Fruit fly (Drosophila melanogaster): ENCODE results near the gene bam.

bam gene

DNA sequence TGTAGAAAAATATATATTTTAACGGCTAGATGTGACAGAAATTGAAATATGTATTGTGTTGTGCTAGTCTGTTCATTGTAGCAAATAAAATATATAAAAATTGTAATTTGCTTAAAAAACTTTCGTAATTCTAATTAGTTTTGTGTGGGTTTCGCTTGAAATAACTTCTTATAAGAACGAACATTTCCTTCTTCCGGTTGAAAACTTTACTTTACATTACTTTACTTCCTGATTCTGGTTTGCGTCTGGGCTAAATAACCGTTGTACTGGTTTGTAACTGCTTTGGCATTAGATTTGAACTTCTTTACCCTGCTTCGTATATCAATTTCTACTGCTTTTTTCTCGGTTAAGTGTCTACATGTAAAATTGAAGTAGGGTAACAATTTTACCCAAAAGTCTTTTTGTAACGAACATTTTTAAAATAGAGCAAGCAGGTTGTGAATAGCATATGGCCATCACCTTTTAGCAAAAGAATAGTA, 51.1 kb downstream of the bam start, which contains the start of gene lobo (continued):
- TF ChIP-seq CG42726 (GFP tag; IDR thresholded peaks at IDR 0.05; ENCODE audit: partially characterized antibody) (peak; percentile 62; the same call in 1 of the 2 replicates), CG2129 (GFP tag; IDR thresholded peaks at IDR 0.05; ENCODE audit: partially characterized antibody) (no peak), CG31224 (GFP tag; IDR thresholded peaks at IDR 0.05) (peak; percentile 38; the same call in 1 of the 2 replicates), ranshi (GFP tag; IDR thresholded peaks at IDR 0.05) (no peak), ERR (GFP tag; optimal IDR thresholded peaks at IDR 0.05) (peak; percentile 12), Hand (GFP tag; optimal IDR thresholded peaks at IDR 0.05) (no peak), CG7556 (GFP tag; optimal IDR thresholded peaks at IDR 0.05) (peak; percentile 32), ro (GFP tag; IDR thresholded peaks at IDR 0.05) (no peak), sna (GFP tag; IDR thresholded peaks at IDR 0.05; ENCODE audit: partially characterized antibody) (no peak), mam (GFP tag; optimal IDR thresholded peaks at IDR 0.05) (peak; percentile 64), aop (GFP tag; IDR thresholded peaks at IDR 0.05) (peak; percentile 100), Hmx (GFP tag; optimal IDR thresholded peaks at IDR 0.05) (no peak), eyg (GFP tag; optimal IDR thresholded peaks at IDR 0.05) (peak; percentile 71), CG7372 (GFP tag; IDR thresholded peaks at IDR 0.05) (peak; percentile 61), CG1832 (GFP tag; optimal IDR thresholded peaks at IDR 0.05) (no peak), ems (GFP tag; optimal IDR thresholded peaks at IDR 0.05) (peak; percentile 26), Optix (GFP tag; IDR thresholded peaks at IDR 0.05) (peak; percentile 45; the same call in 1 of the 3 replicates), CG7357 (GFP tag; IDR thresholded peaks at IDR 0.05) (no peak), dmrt99B (tag; optimal IDR thresholded peaks at IDR 0.05) (no peak), hbn (GFP tag; IDR thresholded peaks at IDR 0.05; ENCODE audit: partially characterized antibody) (no peak), Poxn (GFP tag; IDR thresholded peaks at IDR 0.05) (0 out of 2 replicates have a peak, but pooled peaks have one; percentile 18), pho (GFP tag; optimal IDR thresholded peaks at IDR 0.05) (peak; percentile 64), CG4282 (GFP tag; optimal IDR thresholded peaks at IDR 0.05) (no peak), CG15696 (tag; optimal IDR thresholded peaks at IDR 0.05) (peak; percentile 57), chn (GFP tag; optimal IDR thresholded peaks at IDR 0.05) (peak; percentile 8), seq (GFP tag; IDR thresholded peaks at IDR 0.05) (peak; percentile 48; the same call in 1 of the 2 replicates), CG7928 (GFP tag; optimal IDR thresholded peaks at IDR 0.05) (peak; percentile 26), onecut (GFP tag; IDR thresholded peaks at IDR 0.05) (no peak), wdn (GFP tag; IDR thresholded peaks at IDR 0.05) (peak; percentile 48; the same call in 1 of the 2 replicates), zf30C (GFP tag; optimal IDR thresholded peaks at IDR 0.05) (no peak), ftz-f1 (GFP tag; optimal IDR thresholded peaks at IDR 0.05) (peak; percentile 10), dati (GFP tag; IDR thresholded peaks at IDR 0.05) (no peak), CG7963 (GFP tag; IDR thresholded peaks at IDR 0.05; ENCODE audit: partially characterized antibody) (no peak), CG7987 (GFP tag; optimal IDR thresholded peaks at IDR 0.05) (peak; percentile 69), sob (GFP tag; IDR thresholded peaks at IDR 0.05) (peak; percentile 78), Nf-YA (GFP tag; IDR thresholded peaks at IDR 0.05) (no peak), knrl (GFP tag; IDR thresholded peaks at IDR 0.05; ENCODE audit: partially characterized antibody) (peak; percentile 73; the same call in 1 of the 3 replicates), da (GFP tag; optimal IDR thresholded peaks at IDR 0.05) (peak; percentile 16), CG6654 (GFP tag; optimal IDR thresholded peaks at IDR 0.05) (peak; percentile 8), CG18011 (GFP tag; optimal IDR thresholded peaks at IDR 0.05) (peak; percentile 95), tin (GFP tag; optimal IDR thresholded peaks at IDR 0.05) (peak; percentile 14), Scr (GFP tag; IDR thresholded peaks at IDR 0.05; ENCODE audit: partially characterized antibody) (no peak), ap (GFP tag; IDR thresholded peaks at IDR 0.05) (peak; percentile 22; the same call in 1 of the 2 replicates), Elba2 (GFP tag; optimal IDR thresholded peaks at IDR 0.05) (no peak), CG8089 (GFP tag; optimal IDR thresholded peaks at IDR 0.05) (peak; percentile 69), CG1233 (GFP tag; optimal IDR thresholded peaks at IDR 0.05) (peak; percentile 68), zen2 (GFP tag; IDR thresholded peaks at IDR 0.05; ENCODE audit: partially characterized antibody) (no peak), CG1792 (GFP tag; optimal IDR thresholded peaks at IDR 0.05) (no peak), her (GFP tag; optimal IDR thresholded peaks at IDR 0.05) (peak; percentile 5), CG16863 (GFP tag; optimal IDR thresholded peaks at IDR 0.05) (peak; percentile 0), D19A (tag; optimal IDR thresholded peaks at IDR 0.05) (no peak)
